Fruit fly (Drosophila melanogaster) whole organism, embryonic: ENCODE results near the gene E2f1.
A peak's percentile ranks its signal among the peaks of the same experiment; 100 is the strongest.

Source experiments
- B-H1 ChIP-seq: fragments of 200-800 bp; sonication (Bioruptor generic); IDR thresholded peaks from 3 replicates; pipeline ENCODE4 v1.3.6; 2022; ENCODE audit warnings: missing biosample characterization, missing genetic modification characterization
- CG10147 ChIP-seq: fragments of 200-800 bp; sonication (Bioruptor generic); optimal IDR thresholded peaks from 2 replicates; lab custom pipeline; 2019; ENCODE audit warnings: missing biosample characterization, mild to moderate bottlenecking, missing genetic modification characterization, moderate library complexity
- CG12219 ChIP-seq: fragments of 200-800 bp; sonication (Bioruptor generic); optimal IDR thresholded peaks from 3 replicates; lab custom pipeline; 2018; ENCODE audit warnings: missing biosample characterization, mild to moderate bottlenecking, missing genetic modification characterization
- CG12299 ChIP-seq: fragments of 200-800 bp; sonication (Bioruptor generic); optimal IDR thresholded peaks from 2 replicates; lab custom pipeline; 2018; ENCODE audit warnings: missing biosample characterization, mild to moderate bottlenecking, missing genetic modification characterization
- CG14667 ChIP-seq: fragments of 200-800 bp; sonication (Bioruptor generic); IDR thresholded peaks from 2 replicates; pipeline ENCODE4 v1.3.6; 2022; ENCODE audit warnings: missing biosample characterization, missing genetic modification characterization
- CG15011 ChIP-seq: fragments of 200-800 bp; sonication (Bioruptor generic); optimal IDR thresholded peaks from 3 replicates; lab custom pipeline; 2018; ENCODE audit warnings: missing biosample characterization, mild to moderate bottlenecking, missing genetic modification characterization
- CG1529 ChIP-seq: fragments of 200-800 bp; sonication (Bioruptor generic); optimal IDR thresholded peaks from 3 replicates; lab custom pipeline; 2018; ENCODE audit warnings: missing biosample characterization, missing genetic modification characterization
- CG17361 ChIP-seq: fragments of 200-800 bp; sonication (Bioruptor generic); IDR thresholded peaks from 3 replicates; pipeline ENCODE4 v1.3.6; 2022; ENCODE audit warnings: missing biosample characterization, missing genetic modification characterization
- CG17829 ChIP-seq: fragments of 200-800 bp; optimal IDR thresholded peaks from 2 replicates; lab custom pipeline; 2019; ENCODE audit warnings: missing biosample characterization, mild to moderate bottlenecking, missing genetic modification characterization, moderate library complexity
- CG18764 ChIP-seq: fragments of 200-800 bp; sonication (Bioruptor generic); optimal IDR thresholded peaks from 3 replicates; lab custom pipeline; 2016; ENCODE audit warnings: missing biosample characterization, missing genetic modification characterization
- CG2129 ChIP-seq: fragments of 200-800 bp; sonication (Bioruptor generic); IDR thresholded peaks from 2 replicates; pipeline ENCODE4 v1.3.6; 2022; ENCODE audit warnings: missing biosample characterization, missing genetic modification characterization; ENCODE audit not compliant: partially characterized antibody
- CG2678 ChIP-seq: fragments of 200-800 bp; sonication (Bioruptor generic); optimal IDR thresholded peaks from 3 replicates; lab custom pipeline; 2019; ENCODE audit warnings: missing biosample characterization, mild to moderate bottlenecking, missing genetic modification characterization, moderate library complexity
- CG31224 ChIP-seq: fragments of 200-800 bp; sonication (Bioruptor generic); IDR thresholded peaks from 2 replicates; pipeline ENCODE4 v1.3.6; 2022; ENCODE audit warnings: missing biosample characterization, missing genetic modification characterization
- CG4617 ChIP-seq: fragments of 200-800 bp; sonication (Bioruptor generic); optimal IDR thresholded peaks from 3 replicates; lab custom pipeline; 2016; ENCODE audit warnings: missing biosample characterization, missing genetic modification characterization, borderline replicate concordance
- CG6683 ChIP-seq: fragments of 200-800 bp; sonication (Bioruptor generic); optimal IDR thresholded peaks from 2 replicates; lab custom pipeline; 2017; ENCODE audit warnings: missing biosample characterization, mild to moderate bottlenecking, missing genetic modification characterization, missing genetic modification reagents
- CG8388 ChIP-seq: fragments of 200-800 bp; sonication (Bioruptor generic); optimal IDR thresholded peaks from 2 replicates; lab custom pipeline; 2019; ENCODE audit warnings: missing biosample characterization, mild to moderate bottlenecking, missing genetic modification characterization, moderate library complexity
- CG9932 ChIP-seq: fragments of 200-800 bp; sonication (Bioruptor generic); IDR thresholded peaks from 2 replicates; pipeline ENCODE4 v1.3.6; 2022; ENCODE audit warnings: missing biosample characterization, missing genetic modification characterization
- CrebB ChIP-seq: fragments of 200-800 bp; sonication (Bioruptor generic); optimal IDR thresholded peaks from 3 replicates; lab custom pipeline; 2018; ENCODE audit warnings: missing biosample characterization, mild to moderate bottlenecking, missing genetic modification characterization
- Dip2 ChIP-seq: fragments of 200-800 bp; sonication (Bioruptor generic); IDR thresholded peaks from 2 replicates; pipeline ENCODE4 v1.3.6; 2022; ENCODE audit warnings: missing biosample characterization, missing genetic modification characterization
- Dip3 ChIP-seq: fragments of 200-800 bp; sonication (Bioruptor generic); optimal IDR thresholded peaks from 3 replicates; lab custom pipeline; 2016; ENCODE audit warnings: missing biosample characterization, missing genetic modification characterization
- Doc2 ChIP-seq: fragments of 200-800 bp; sonication (Bioruptor generic); IDR thresholded peaks from 2 replicates; pipeline ENCODE4 v1.3.6; 2022; ENCODE audit warnings: missing biosample characterization, missing genetic modification characterization
- E2f2 ChIP-seq: fragments of 200-800 bp; sonication (Bioruptor generic); IDR thresholded peaks from 2 replicates; pipeline ENCODE4 v1.3.6; 2022; ENCODE audit warnings: missing biosample characterization, missing genetic modification characterization
- Elba2 ChIP-seq: fragments of 200-800 bp; sonication (Bioruptor generic); optimal IDR thresholded peaks from 3 replicates; lab custom pipeline; 2016; ENCODE audit warnings: missing biosample characterization, missing genetic modification characterization
- Kr ChIP-seq: fragments of 200-800 bp; sonication (Bioruptor generic); optimal IDR thresholded peaks from 2 replicates; lab custom pipeline; 2017; ENCODE audit warnings: missing biosample characterization, mild to moderate bottlenecking, missing genetic modification characterization
- Lim3 ChIP-seq: fragments of 200-800 bp; sonication (Bioruptor generic); IDR thresholded peaks from 2 replicates; pipeline ENCODE4 v1.3.6; 2022; ENCODE audit warnings: missing biosample characterization, missing genetic modification characterization
- MESR4 ChIP-seq: fragments of 200-800 bp; sonication (Bioruptor generic); optimal IDR thresholded peaks from 2 replicates; lab custom pipeline; 2018; ENCODE audit warnings: missing biosample characterization, mild to moderate bottlenecking, missing genetic modification characterization, moderate library complexity
- Nf-YB ChIP-seq: fragments of 200-800 bp; sonication (Bioruptor generic); optimal IDR thresholded peaks from 3 replicates; lab custom pipeline; 2019; ENCODE audit warnings: missing biosample characterization, mild to moderate bottlenecking, missing genetic modification characterization, moderate library complexity
- Ptx1 ChIP-seq: fragments of 200-800 bp; sonication (Bioruptor generic); IDR thresholded peaks from 2 replicates; pipeline ENCODE4 v1.3.6; 2022; ENCODE audit warnings: missing biosample characterization, missing genetic modification characterization
- Ssrp ChIP-seq: fragments of 200-800 bp; sonication (Bioruptor generic); optimal IDR thresholded peaks from 2 replicates; lab custom pipeline; 2018; ENCODE audit warnings: missing biosample characterization, mild to moderate bottlenecking, missing genetic modification characterization, moderate library complexity
- Stat92E ChIP-seq, 3 experiments: fragments of >200 bp in 2 of 3; fragments of 200-800 bp in 1 of 3; sonication (Bioruptor generic) in 1 of 3; optimal IDR thresholded peaks; 2 replicates each; lab custom pipeline; 2017 to 2019; ENCODE audit warnings: missing biosample characterization in 3 of 3, missing genetic modification characterization in 3 of 3, mild to moderate bottlenecking in 1 of 3, moderate library complexity in 1 of 3
- al ChIP-seq: fragments of 200-800 bp; sonication (Bioruptor generic); IDR thresholded peaks from 2 replicates; pipeline ENCODE4 v1.3.6; 2022; ENCODE audit warnings: missing biosample characterization, missing genetic modification characterization
- bab2 ChIP-seq: fragments of 200-800 bp; sonication (Bioruptor generic); optimal IDR thresholded peaks from 2 replicates; lab custom pipeline; 2016; ENCODE audit warnings: missing biosample characterization, missing genetic modification characterization
- bcd ChIP-seq: fragments of 200-800 bp; sonication (Bioruptor generic); optimal IDR thresholded peaks from 2 replicates; lab custom pipeline; 2017; ENCODE audit warnings: missing biosample characterization, mild to moderate bottlenecking, missing genetic modification characterization
- cas ChIP-seq: fragments of 200-800 bp; sonication (Bioruptor generic); IDR thresholded peaks from 2 replicates; pipeline ENCODE4 v1.3.6; 2022; ENCODE audit warnings: missing biosample characterization, missing genetic modification characterization
- corto ChIP-seq: fragments of 200-800 bp; sonication (Bioruptor generic); optimal IDR thresholded peaks from 2 replicates; lab custom pipeline; 2016; ENCODE audit warnings: missing biosample characterization, mild to moderate bottlenecking, missing genetic modification characterization, moderate library complexity
- dan ChIP-seq: fragments of 200-800 bp; sonication (Bioruptor generic); IDR thresholded peaks from 2 replicates; pipeline ENCODE4 v1.3.6; 2022; ENCODE audit warnings: missing biosample characterization, missing genetic modification characterization
- dpn ChIP-seq, 2 experiments: fragments of 200-800 bp; sonication (Bioruptor generic); optimal IDR thresholded peaks; 3 replicates each; lab custom pipeline; 2016; ENCODE audit warnings: missing biosample characterization in 2 of 2, missing genetic modification characterization in 2 of 2
- gcm ChIP-seq: fragments of 200-800 bp; sonication (Bioruptor generic); optimal IDR thresholded peaks from 2 replicates; lab custom pipeline; 2019; ENCODE audit warnings: missing biosample characterization, mild to moderate bottlenecking, missing genetic modification characterization, moderate library complexity
- gro ChIP-seq: fragments of 200-800 bp; sonication (Bioruptor generic); optimal IDR thresholded peaks from 2 replicates; lab custom pipeline; 2016; ENCODE audit warnings: missing biosample characterization, missing genetic modification characterization
- hkb ChIP-seq, 2 experiments: fragments of 200-800 bp in 1 of 2; fragments of >200 bp in 1 of 2; sonication (Bioruptor generic) in 1 of 2; IDR thresholded peaks in 1 of 2; optimal IDR thresholded peaks in 1 of 2; 2 replicates each; pipeline versions ENCODE4 v1.3.6 to Lab custom; 2017 to 2022; ENCODE audit warnings: missing biosample characterization in 1 of 2, missing genetic modification characterization in 1 of 2
- ind ChIP-seq: fragments of 200-800 bp; sonication (Bioruptor generic); optimal IDR thresholded peaks from 3 replicates; lab custom pipeline; 2016; ENCODE audit warnings: missing biosample characterization, missing genetic modification characterization
- lov ChIP-seq, 2 experiments: fragments of 200-800 bp in 1 of 2; fragments of >200 bp in 1 of 2; sonication (Bioruptor generic) in 1 of 2; IDR thresholded peaks in 1 of 2; optimal IDR thresholded peaks in 1 of 2; 2 replicates in 1 of 2; 3 replicates in 1 of 2; pipeline versions ENCODE4 v1.3.6 to Lab custom; 2017 to 2022; ENCODE audit warnings: missing biosample characterization in 1 of 2, missing genetic modification characterization in 1 of 2
- pb ChIP-seq: fragments of 200-800 bp; sonication (Bioruptor generic); optimal IDR thresholded peaks from 3 replicates; lab custom pipeline; 2016; ENCODE audit warnings: missing biosample characterization, missing genetic modification characterization
- run ChIP-seq: fragments of 200-800 bp; sonication (Bioruptor generic); optimal IDR thresholded peaks from 3 replicates; lab custom pipeline; 2018; ENCODE audit warnings: missing biosample characterization, mild to moderate bottlenecking, missing genetic modification characterization
- sc ChIP-seq, 3 experiments: fragments of >200 bp in 2 of 3; fragments of 200-800 bp in 1 of 3; sonication (Bioruptor generic) in 1 of 3; optimal IDR thresholded peaks; 2 replicates in 2 of 3; 3 replicates in 1 of 3; lab custom pipeline; 2017; ENCODE audit warnings: mild to moderate bottlenecking in 1 of 3, missing biosample characterization in 1 of 3, missing genetic modification characterization in 1 of 3, missing genetic modification reagents in 1 of 3
- sens-2 ChIP-seq: fragments of 200-800 bp; sonication (Bioruptor generic); IDR thresholded peaks from 2 replicates; pipeline ENCODE4 v1.3.6; 2022; ENCODE audit warnings: missing biosample characterization, missing genetic modification characterization
- tin ChIP-seq: fragments of 200-800 bp; sonication (Bioruptor generic); optimal IDR thresholded peaks from 3 replicates; lab custom pipeline; 2016; ENCODE audit warnings: missing biosample characterization, missing genetic modification characterization
- trh ChIP-seq: fragments of 200-800 bp; sonication (Bioruptor generic); optimal IDR thresholded peaks from 2 replicates; lab custom pipeline; 2016; ENCODE audit warnings: missing biosample characterization, missing genetic modification characterization
- vfl ChIP-seq: fragments of 200-800 bp; sonication (Bioruptor generic); optimal IDR thresholded peaks from 2 replicates; lab custom pipeline; 2016; ENCODE audit warnings: missing biosample characterization, missing genetic modification characterization

The E2f1 gene

dm6 chr3R:21627752-21628151 is 32.9 kb downstream of the E2f1 start (continued):
- TF ChIP-seq CG17829 (tag; lab: Kevin White, UChicago) (peak; percentile 70), pb (GFP tag; lab: Kevin White, UChicago) (no peak), CG17361 (GFP tag; lab: Robert Waterston, UW) (peak; percentile 74), ind (GFP tag; lab: Kevin White, UChicago) (peak; percentile 70), dpn (GFP tag; optimal IDR thresholded peaks at IDR 0.05; lab: Kevin White, UChicago) (peak; percentile 24 to 68), CG9932 (GFP tag; lab: Robert Waterston, UW) (peak; percentile 73), gcm (peak; percentile 39), CrebB (tag; lab: Kevin White, UChicago) (peak; percentile 42), CG8388 (GFP tag; lab: Kevin White, UChicago) (peak; percentile 68), Ssrp (tag; lab: Kevin White, UChicago) (peak; percentile 44), CG10147 (GFP tag; lab: Kevin White, UChicago) (peak; percentile 65), CG31224 (peak; percentile 70), CG6683 (GFP tag; lab: Kevin White, UChicago) (peak; percentile 52), tin (GFP tag; lab: Kevin White, UChicago) (peak; percentile 48), sc (optimal IDR thresholded peaks at IDR 0.05; lab: Kevin White, UChicago) (no peak), sc (GFP tag; optimal IDR thresholded peaks at IDR 0.05; lab: Kevin White, UChicago) (no peak), CG14667 (GFP tag; lab: Robert Waterston, UW) (no peak), vfl (peak; percentile 39), Doc2 (GFP tag; lab: Robert Waterston, UW) (no peak), dan (GFP tag; lab: Robert Waterston, UW) (no peak), sens-2 (GFP tag; lab: Robert Waterston, UW) (no peak), MESR4 (no peak), Lim3 (GFP tag; lab: Robert Waterston, UW) (no peak), hkb (optimal IDR thresholded peaks at IDR 0.05; lab: Kevin White, UChicago) (no peak), hkb (GFP tag; IDR thresholded peaks at IDR 0.05; lab: Robert Waterston, UW) (peak; percentile 70), run (peak; percentile 31), E2f2 (GFP tag; lab: Robert Waterston, UW) (peak; percentile 34; the same call in 1 of the 2 replicates), trh (GFP tag; lab: Kevin White, UChicago) (peak; percentile 12), corto (GFP tag; lab: Kevin White, UChicago) (peak; percentile 46), bcd (GFP tag; lab: Kevin White, UChicago) (peak; percentile 60), CG1529 (GFP tag; lab: Kevin White, UChicago) (peak; percentile 15), Stat92E (GFP tag; optimal IDR thresholded peaks at IDR 0.05; lab: Kevin White, UChicago) (no peak), cas (GFP tag; lab: Robert Waterston, UW) (0 out of 2 replicates have a peak, but pooled peaks have one; percentile 43), CG2678 (peak; percentile 80), Dip2 (GFP tag; lab: Robert Waterston, UW) (no peak), Nf-YB (peak; percentile 34), bab2 (GFP tag; lab: Kevin White, UChicago) (peak; percentile 6), Elba2 (GFP tag; lab: Kevin White, UChicago) (no peak), CG4617 (GFP tag; lab: Kevin White, UChicago) (no peak), CG15011 (peak; percentile 53), gro (GFP tag; lab: Kevin White, UChicago) (no peak), Kr (no peak), Dip3 (GFP tag; lab: Kevin White, UChicago) (peak; percentile 29), CG12299 (peak; percentile 41), CG12219 (GFP tag; lab: Kevin White, UChicago) (peak; percentile 57), al (peak; percentile 63), B-H1 (GFP tag; lab: Robert Waterston, UW) (peak; percentile 52; the same call in 2 of the 3 replicates), lov (optimal IDR thresholded peaks at IDR 0.05; lab: Kevin White, UChicago) (no peak), lov (GFP tag; IDR thresholded peaks at IDR 0.05; lab: Robert Waterston, UW) (no peak), CG18764 (GFP tag; lab: Kevin White, UChicago) (no peak), CG2129 (GFP tag; lab: Robert Waterston, UW) (no peak), Ptx1 (GFP tag; lab: Robert Waterston, UW) (peak; percentile 74)
